Worm (Caenorhabditis elegans) whole organism, mixed stage, embryonic: ENCODE measurements around the gene F58B4.7.

Experiments used
- ces-1 ChIP-seq: fragments of 150-350 bp; optimal IDR thresholded peaks from 2 replicates; lab custom pipeline; 2014; ENCODE audit warnings: missing biosample characterization, missing genetic modification reagents, missing genetic modification characterization
- cnd-1 ChIP-seq: fragments of 200-800 bp; sonication (Bioruptor generic); optimal IDR thresholded peaks from 2 replicates; lab custom pipeline; 2018; ENCODE audit warnings: mild to moderate bottlenecking, missing genetic modification characterization, missing compliant biosample characterization
- lin-13 ChIP-seq: fragments of 150-350 bp; optimal IDR thresholded peaks from 2 replicates; lab custom pipeline; 2014; ENCODE audit warnings: missing biosample characterization, missing genetic modification characterization
- mep-1 ChIP-seq: fragments of 150-350 bp; optimal IDR thresholded peaks from 2 replicates; lab custom pipeline; 2017; ENCODE audit warnings: missing biosample characterization, missing genetic modification reagents, missing genetic modification characterization, inconsistent platforms
- nhr-12 ChIP-seq: fragments of 150-350 bp; optimal IDR thresholded peaks from 2 replicates; lab custom pipeline; 2014; ENCODE audit warnings: missing biosample characterization, missing genetic modification characterization
- ztf-11 ChIP-seq: fragments of 150-350 bp; optimal IDR thresholded peaks from 2 replicates; lab custom pipeline; 2014; ENCODE audit warnings: missing biosample characterization, missing genetic modification characterization

DNA sequence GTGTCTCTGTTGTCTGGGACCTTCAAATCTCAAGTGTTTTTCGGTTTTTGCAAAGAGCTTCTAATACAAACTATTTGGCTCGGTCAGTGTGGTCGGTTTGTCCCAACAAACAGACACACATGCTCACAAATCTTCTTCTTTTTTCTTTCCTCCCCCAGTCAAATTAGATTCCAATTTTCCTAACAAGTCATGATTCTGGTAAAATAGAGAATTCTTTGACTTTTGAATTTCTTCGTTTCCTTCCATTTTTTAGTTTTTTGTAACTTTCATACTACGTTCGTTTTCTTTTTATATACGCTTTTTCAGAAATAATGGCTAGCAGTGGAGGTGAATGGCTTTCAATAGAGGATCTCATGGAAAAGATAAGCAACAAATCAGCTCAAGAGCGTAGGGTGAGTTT is 19.4 kb downstream of the F58B4.7 start, which contains the start of gene F32D8.15:
- TF ChIP-seq cnd-1 (tag; lab: Kevin White, UChicago) (no peak), mep-1 (no peak), lin-13 (no peak), nhr-12 (no peak), ces-1 (GFP tag; lab: Kevin White, UChicago) (peak; percentile 48), ztf-11 (tag; lab: Kevin White, UChicago) (no peak)
